Fruit fly (Drosophila melanogaster) whole organism, embryonic: ENCODE data around the gene Pig1.

ENCODE experiments used
- BEAF-32 ChIP-seq: fragments of 200-800 bp; sonication (Bioruptor generic); optimal IDR thresholded peaks from 3 replicates; lab custom pipeline; 2017; ENCODE audit warnings: missing biosample characterization, missing genetic modification characterization, mild to moderate bottlenecking, moderate library complexity, missing genetic modification reagents
- BtbVII ChIP-seq: fragments of 200-800 bp; sonication (Bioruptor generic); optimal IDR thresholded peaks from 3 replicates; lab custom pipeline; 2017; ENCODE audit warnings: missing biosample characterization, mild to moderate bottlenecking, missing genetic modification characterization
- Bteb2 ChIP-seq: fragments of 200-800 bp; sonication (Bioruptor generic); optimal IDR thresholded peaks from 2 replicates; lab custom pipeline; 2016; ENCODE audit warnings: missing biosample characterization, missing genetic modification characterization
- CG13123 ChIP-seq: fragments of 200-800 bp; sonication (Bioruptor generic); optimal IDR thresholded peaks from 2 replicates; lab custom pipeline; 2016; ENCODE audit warnings: missing biosample characterization, missing genetic modification characterization
- CG14050 ChIP-seq: fragments of 200-800 bp; sonication (Bioruptor generic); IDR thresholded peaks from 3 replicates; pipeline ENCODE4 v1.3.6; 2022; ENCODE audit warnings: missing biosample characterization, missing genetic modification characterization
- CG15011 ChIP-seq: fragments of 200-800 bp; sonication (Bioruptor generic); optimal IDR thresholded peaks from 3 replicates; lab custom pipeline; 2018; ENCODE audit warnings: missing biosample characterization, mild to moderate bottlenecking, missing genetic modification characterization
- CG1647 ChIP-seq: fragments of 200-800 bp; sonication (Bioruptor generic); optimal IDR thresholded peaks from 3 replicates; lab custom pipeline; 2016; ENCODE audit warnings: missing biosample characterization, missing genetic modification characterization
- CG17568 ChIP-seq: fragments of 200-800 bp; sonication (Bioruptor generic); optimal IDR thresholded peaks from 2 replicates; lab custom pipeline; 2018; ENCODE audit warnings: missing biosample characterization, mild to moderate bottlenecking, missing genetic modification characterization, moderate library complexity
- CG17829 ChIP-seq: fragments of 200-800 bp; optimal IDR thresholded peaks from 2 replicates; lab custom pipeline; 2019; ENCODE audit warnings: missing biosample characterization, mild to moderate bottlenecking, missing genetic modification characterization, moderate library complexity
- CG18011 ChIP-seq: fragments of 200-800 bp; sonication (Bioruptor generic); optimal IDR thresholded peaks from 2 replicates; lab custom pipeline; 2017; ENCODE audit warnings: missing biosample characterization, missing genetic modification characterization, mild to moderate bottlenecking, moderate library complexity, missing genotype
- CG31365 ChIP-seq: fragments of 200-800 bp; sonication (Bioruptor generic); optimal IDR thresholded peaks from 2 replicates; lab custom pipeline; 2018; ENCODE audit warnings: missing biosample characterization, mild to moderate bottlenecking, missing genetic modification characterization
- CG3407 ChIP-seq: fragments of 200-800 bp; sonication (Bioruptor generic); optimal IDR thresholded peaks from 2 replicates; lab custom pipeline; 2018; ENCODE audit warnings: missing biosample characterization, mild to moderate bottlenecking, missing genetic modification characterization
- CG3726 ChIP-seq: fragments of 200-800 bp; sonication (Bioruptor generic); IDR thresholded peaks from 3 replicates; pipeline ENCODE4, ENCODE4 v1.3.6; 2022; ENCODE audit warnings: missing biosample characterization, missing genetic modification characterization
- CG3995 ChIP-seq: fragments of 200-800 bp; sonication (Bioruptor generic); optimal IDR thresholded peaks from 3 replicates; lab custom pipeline; 2016; ENCODE audit warnings: missing biosample characterization, missing genetic modification characterization
- CG4282 ChIP-seq: fragments of 200-800 bp; sonication (Bioruptor generic); optimal IDR thresholded peaks from 2 replicates; lab custom pipeline; 2016; ENCODE audit warnings: missing biosample characterization, missing genetic modification characterization
- CG43689 ChIP-seq: fragments of 200-800 bp; sonication (Bioruptor generic); IDR thresholded peaks from 2 replicates; pipeline ENCODE4 v1.3.6; 2022; ENCODE audit warnings: missing biosample characterization, missing genetic modification characterization
- CG4424 ChIP-seq: fragments of 200-800 bp; sonication (Bioruptor generic); optimal IDR thresholded peaks from 3 replicates; lab custom pipeline; 2016; ENCODE audit warnings: missing biosample characterization, missing genetic modification characterization
- CG6272 ChIP-seq: fragments of 200-800 bp; sonication (Bioruptor generic); IDR thresholded peaks from 2 replicates; pipeline ENCODE4 v1.3.6; 2022; ENCODE audit warnings: missing biosample characterization, missing genetic modification characterization
- CG6813 ChIP-seq: fragments of 200-800 bp; sonication (Bioruptor generic); optimal IDR thresholded peaks from 2 replicates; lab custom pipeline; 2017; ENCODE audit warnings: missing biosample characterization, missing genetic modification characterization, mild to moderate bottlenecking, moderate library complexity, missing genetic modification reagents
- CG7928 ChIP-seq: fragments of 200-800 bp; sonication (Bioruptor generic); optimal IDR thresholded peaks from 2 replicates; lab custom pipeline; 2017; ENCODE audit warnings: missing biosample characterization, mild to moderate bottlenecking, missing genetic modification characterization
- CG8478 ChIP-seq: fragments of >200 bp; optimal IDR thresholded peaks from 2 replicates; lab custom pipeline; 2018
- CG9797 ChIP-seq: fragments of 200-800 bp; sonication (Bioruptor generic); optimal IDR thresholded peaks from 3 replicates; lab custom pipeline; 2018; ENCODE audit warnings: missing biosample characterization, mild to moderate bottlenecking, missing genetic modification characterization
- Dek ChIP-seq: fragments of 200-800 bp; sonication (Bioruptor generic); optimal IDR thresholded peaks from 3 replicates; lab custom pipeline; 2019; ENCODE audit warnings: missing biosample characterization, mild to moderate bottlenecking, missing genetic modification characterization, moderate library complexity
- Dip3 ChIP-seq: fragments of 200-800 bp; sonication (Bioruptor generic); optimal IDR thresholded peaks from 3 replicates; lab custom pipeline; 2016; ENCODE audit warnings: missing biosample characterization, missing genetic modification characterization
- E2f1 ChIP-seq: fragments of 200-800 bp; sonication (Bioruptor generic); IDR thresholded peaks from 2 replicates; pipeline ENCODE4 v1.3.6; 2022; ENCODE audit warnings: missing biosample characterization, missing genetic modification characterization
- Eip74EF ChIP-seq, 2 experiments: fragments of 200-800 bp in 1 of 2; fragments of >200 bp in 1 of 2; sonication (Bioruptor generic) in 1 of 2; optimal IDR thresholded peaks; 2 replicates each; lab custom pipeline; 2017 to 2019; ENCODE audit warnings: missing biosample characterization in 2 of 2, missing genetic modification characterization in 2 of 2, mild to moderate bottlenecking in 1 of 2, moderate library complexity in 1 of 2
- Ets65A ChIP-seq: fragments of 200-800 bp; sonication (Bioruptor generic); peaks from one replicate; lab custom pipeline; 2016; ENCODE audit warnings: missing biosample characterization, missing genetic modification characterization
- HLH4C ChIP-seq: fragments of 200-800 bp; sonication (Bioruptor generic); IDR thresholded peaks from 3 replicates; pipeline ENCODE4 v1.3.6; 2022; ENCODE audit warnings: missing biosample characterization, missing genetic modification characterization; ENCODE audit not compliant: partially characterized antibody
- Kr ChIP-seq: fragments of 200-800 bp; sonication (Bioruptor generic); optimal IDR thresholded peaks from 2 replicates; lab custom pipeline; 2017; ENCODE audit warnings: missing biosample characterization, mild to moderate bottlenecking, missing genetic modification characterization
- Oaz ChIP-seq: fragments of 200-800 bp; sonication (Bioruptor generic); IDR thresholded peaks from 2 replicates; pipeline ENCODE4 v1.3.6; 2022; ENCODE audit warnings: missing biosample characterization, missing genetic modification characterization
- Stat92E ChIP-seq, 3 experiments: fragments of >200 bp in 2 of 3; fragments of 200-800 bp in 1 of 3; sonication (Bioruptor generic) in 1 of 3; optimal IDR thresholded peaks; 2 replicates each; lab custom pipeline; 2017 to 2019; ENCODE audit warnings: missing biosample characterization in 3 of 3, missing genetic modification characterization in 3 of 3, mild to moderate bottlenecking in 1 of 3, moderate library complexity in 1 of 3
- TFAM ChIP-seq: fragments of 200-800 bp; sonication (Bioruptor generic); optimal IDR thresholded peaks from 2 replicates; lab custom pipeline; 2017; ENCODE audit warnings: missing biosample characterization, missing genetic modification characterization, inconsistent platforms
- Taf1 ChIP-seq: fragments of 200-800 bp; sonication (Bioruptor generic); IDR thresholded peaks from 2 replicates; pipeline ENCODE4 v1.3.6; 2022; ENCODE audit warnings: missing biosample characterization, missing genetic modification characterization
- Tbp ChIP-seq: fragments of >200 bp; optimal IDR thresholded peaks from 2 replicates; lab custom pipeline; 2018; ENCODE audit warnings: missing biosample characterization, missing genetic modification characterization
- Usf ChIP-seq: fragments of 200-800 bp; sonication (Bioruptor generic); optimal IDR thresholded peaks from 2 replicates; lab custom pipeline; 2017; ENCODE audit warnings: missing genotype, missing biosample characterization, missing genetic modification characterization
- al ChIP-seq: fragments of 200-800 bp; sonication (Bioruptor generic); IDR thresholded peaks from 2 replicates; pipeline ENCODE4 v1.3.6; 2022; ENCODE audit warnings: missing biosample characterization, missing genetic modification characterization
- fd64A ChIP-seq: fragments of 200-800 bp; sonication (Bioruptor generic); optimal IDR thresholded peaks from 3 replicates; lab custom pipeline; 2018; ENCODE audit warnings: missing biosample characterization, mild to moderate bottlenecking, missing genetic modification characterization
- fru ChIP-seq: fragments of >200 bp; optimal IDR thresholded peaks from 2 replicates; lab custom pipeline; 2017
- insv ChIP-seq, 2 experiments: fragments of 200-800 bp; sonication (Bioruptor generic); optimal IDR thresholded peaks; 3 replicates each; lab custom pipeline; 2016 to 2018; ENCODE audit warnings: missing biosample characterization in 2 of 2, missing genetic modification characterization in 2 of 2
- luna ChIP-seq: fragments of 200-800 bp; sonication (Bioruptor generic); optimal IDR thresholded peaks from 2 replicates; lab custom pipeline; 2016; ENCODE audit warnings: missing biosample characterization, missing genetic modification characterization
- mam ChIP-seq: fragments of 200-800 bp; sonication (Bioruptor generic); optimal IDR thresholded peaks from 3 replicates; lab custom pipeline; 2016; ENCODE audit warnings: missing biosample characterization, missing genetic modification characterization
- mld ChIP-seq: fragments of 200-800 bp; sonication (Bioruptor generic); IDR thresholded peaks from 3 replicates; pipeline ENCODE4 v1.3.6; 2022; ENCODE audit warnings: missing biosample characterization, missing genetic modification characterization; ENCODE audit not compliant: partially characterized antibody
- odd ChIP-seq: fragments of 200-800 bp; sonication (Bioruptor generic); optimal IDR thresholded peaks from 2 replicates; lab custom pipeline; 2017; ENCODE audit warnings: missing biosample characterization, mild to moderate bottlenecking, missing genetic modification characterization
- onecut ChIP-seq: fragments of 200-800 bp; sonication (Bioruptor generic); IDR thresholded peaks from 2 replicates; pipeline ENCODE4 v1.3.6; 2022; ENCODE audit warnings: missing biosample characterization, missing genetic modification characterization
- sim ChIP-seq: fragments of 200-800 bp; sonication (Bioruptor generic); IDR thresholded peaks from 2 replicates; pipeline ENCODE4 v1.3.6; 2022; ENCODE audit warnings: missing biosample characterization, missing genetic modification characterization
- sisA ChIP-seq: fragments of 200-800 bp; sonication (Bioruptor generic); IDR thresholded peaks from 2 replicates; pipeline ENCODE4 v1.3.6; 2022; ENCODE audit warnings: missing biosample characterization, missing genetic modification characterization
- tup ChIP-seq: fragments of 200-800 bp; sonication (Bioruptor generic); optimal IDR thresholded peaks from 2 replicates; lab custom pipeline; 2016; ENCODE audit warnings: missing biosample characterization, mild to moderate bottlenecking, missing genetic modification characterization, moderate library complexity
- twi ChIP-seq: fragments of 200-800 bp; optimal IDR thresholded peaks from 2 replicates; lab custom pipeline; 2019; ENCODE audit warnings: missing biosample characterization, mild to moderate bottlenecking, missing genetic modification characterization, moderate library complexity
- vvl ChIP-seq: fragments of 200-800 bp; sonication (Bioruptor generic); IDR thresholded peaks from 2 replicates; pipeline ENCODE4 v1.3.6; 2022; ENCODE audit warnings: missing biosample characterization, missing genetic modification characterization
- wdn ChIP-seq: fragments of 200-800 bp; sonication (Bioruptor generic); IDR thresholded peaks from 2 replicates; pipeline ENCODE4 v1.3.6; 2022; ENCODE audit warnings: missing biosample characterization, missing genetic modification characterization
- wor ChIP-seq: fragments of 200-800 bp; sonication (Bioruptor generic); IDR thresholded peaks from 2 replicates; pipeline ENCODE4 v1.3.6; 2022; ENCODE audit warnings: missing biosample characterization, missing genetic modification characterization

Pig1 gene

dm6 chrX:3294816-3295466, 45.9 kb upstream of the Pig1 start (continued):
- TF ChIP-seq Dip3 (GFP tag; lab: Kevin White, UChicago): peak; percentile 98
- peak; percentile 98 for TF ChIP-seq vvl (GFP tag; lab: Robert Waterston, UW)
- peak; percentile 93 for TF ChIP-seq CG3726 (GFP tag; lab: Robert Waterston, UW)
- peak; percentile 94 for TF ChIP-seq Usf (GFP tag; lab: Kevin White, UChicago)
- TF ChIP-seq CG1647 (GFP tag; lab: Kevin White, UChicago): peak; percentile 97
- TF ChIP-seq CG8478 (lab: Kevin White, UChicago): no peak
- peak; percentile 96 for TF ChIP-seq wor (GFP tag; lab: Robert Waterston, UW)
- peak; percentile 7 for TF ChIP-seq BEAF-32
- peak; percentile 78 for TF ChIP-seq CG3995
- peak; percentile 99 for TF ChIP-seq mam (GFP tag; lab: Kevin White, UChicago)
- peak; percentile 80 for TF ChIP-seq CG7928
- peak; percentile 97 for TF ChIP-seq BtbVII (GFP tag; lab: Kevin White, UChicago)
- TF ChIP-seq HLH4C: no peak
- peak; percentile 94 for TF ChIP-seq CG17829
- TF ChIP-seq fd64A (GFP tag; lab: Kevin White, UChicago): peak; percentile 91
- TF ChIP-seq CG17568 (GFP tag; lab: Kevin White, UChicago): peak; percentile 91
- TF ChIP-seq luna (GFP tag; lab: Kevin White, UChicago): peak; percentile 96
- peak; percentile 87 for TF ChIP-seq CG18011
- peak in 1 of 3 experiments; percentile 77 for TF ChIP-seq Stat92E (GFP tag; optimal IDR thresholded peaks at IDR 0.05; lab: Kevin White, UChicago)
- peak; percentile 20 for TF ChIP-seq CG9797 (GFP tag; lab: Kevin White, UChicago)
- TF ChIP-seq CG15011: peak; percentile 94
- peak; percentile 93 for TF ChIP-seq CG14050 (GFP tag; lab: Robert Waterston, UW)
- peak; percentile 96 for TF ChIP-seq Dek
- TF ChIP-seq onecut (GFP tag; lab: Robert Waterston, UW): peak; percentile 91
- peak; percentile 94 for TF ChIP-seq sim
- no peak for TF ChIP-seq Kr (GFP tag; lab: Kevin White, UChicago)
- no peak for TF ChIP-seq fru (lab: Kevin White, UChicago)
- TF ChIP-seq twi (tag; lab: Kevin White, UChicago): peak; percentile 86
- TF ChIP-seq CG6813: peak; percentile 96
- peak; percentile 97 for TF ChIP-seq CG4424 (GFP tag; lab: Kevin White, UChicago)
- TF ChIP-seq CG43689 (GFP tag; lab: Robert Waterston, UW): peak; percentile 91
- peak in 1 of 2 experiments; percentile 90 for TF ChIP-seq Eip74EF (GFP tag; optimal IDR thresholded peaks at IDR 0.05; lab: Kevin White, UChicago)
- TF ChIP-seq al (GFP tag; lab: Robert Waterston, UW): peak; percentile 97
- peak; percentile 84 for TF ChIP-seq TFAM (GFP tag; lab: Kevin White, UChicago)
- TF ChIP-seq CG4282: peak; percentile 97
- peak; percentile 92 for TF ChIP-seq CG3407
- TF ChIP-seq CG31365 (tag; lab: Kevin White, UChicago): peak; percentile 89
- peak; percentile 92 for TF ChIP-seq Taf1 (GFP tag; lab: Robert Waterston, UW)
- TF ChIP-seq insv (GFP tag; optimal IDR thresholded peaks at IDR 0.05; lab: Kevin White, UChicago): peak; percentile 1 to 30
- peak; percentile 100 for TF ChIP-seq Ets65A (GFP tag; lab: Kevin White, UChicago)
- peak; percentile 95 for TF ChIP-seq CG13123 (GFP tag; lab: Kevin White, UChicago)
- TF ChIP-seq Tbp (GFP tag; lab: Kevin White, UChicago): no peak
- TF ChIP-seq Bteb2: peak; percentile 97
- no peak for TF ChIP-seq mld (GFP tag; lab: Robert Waterston, UW)
- peak; percentile 98 for TF ChIP-seq sisA
- peak; percentile 94 for TF ChIP-seq CG6272
- TF ChIP-seq E2f1 (GFP tag; lab: Robert Waterston, UW): peak; percentile 97
- TF ChIP-seq tup: peak; percentile 97
- peak; percentile 90 for TF ChIP-seq odd (GFP tag; lab: Kevin White, UChicago)
- TF ChIP-seq wdn (GFP tag; lab: Robert Waterston, UW): peak; percentile 96
- TF ChIP-seq Oaz: peak; percentile 94
